Fruit fly (Drosophila melanogaster): Measurements from ENCODE around the gene Ret.

DNA sequence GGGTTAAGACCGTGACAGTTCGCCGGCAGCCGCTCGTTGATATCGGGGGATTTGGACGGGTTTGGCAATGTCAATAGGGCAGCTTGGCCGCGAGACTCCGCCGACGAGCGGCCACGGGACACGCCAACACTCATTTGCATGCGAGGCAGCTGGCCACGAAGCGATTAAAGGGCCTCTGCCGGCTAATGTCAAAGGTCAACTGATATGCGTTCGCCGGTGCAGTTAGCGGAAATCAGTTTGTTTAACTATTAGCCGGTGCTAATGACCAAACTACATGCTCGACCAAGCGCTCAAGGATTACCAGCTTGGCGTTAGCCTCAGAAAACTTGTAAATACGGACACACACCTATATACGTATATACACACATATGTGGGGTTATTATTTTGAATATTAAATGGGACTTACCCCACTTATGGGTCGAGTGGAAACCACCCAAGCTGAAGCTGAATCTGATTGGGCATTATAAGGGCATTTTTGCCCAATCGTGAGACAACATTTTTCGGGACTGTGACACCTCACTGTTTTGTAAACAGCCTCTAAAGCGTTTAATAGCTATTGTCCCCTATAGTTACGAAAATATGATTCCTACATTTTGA, 35.9 kb upstream of the Ret start:
- TF ChIP-seq ttk (optimal IDR thresholded peaks at IDR 0.05) (no peak), insv (optimal IDR thresholded peaks at IDR 0.05) (no peak), h (optimal IDR thresholded peaks at IDR 0.05) (no peak), psq (optimal IDR thresholded peaks at IDR 0.05) (no peak), Myc (optimal IDR thresholded peaks at IDR 0.05) (no peak), Sin3A (optimal IDR thresholded peaks at IDR 0.05) (no peak)

Measured in Kc167 (cell line).